Worm (Caenorhabditis elegans): ENCODE measurements around the gene F52D10.4.
A peak's percentile ranks its signal among the peaks of the same experiment; 100 is the strongest.

F52D10.4 gene

ce11 chrX:11650751-11651150 lies 33.5 kb downstream of the F52D10.4 start, which contains the start of gene cutl-11:
cutl-11 (minus strand) TSS chrX:11650851.
- TF ChIP-seq pha-4 (tag; optimal IDR thresholded peaks at IDR 0.05), result no peak
- no peak for TF ChIP-seq M03D4.4 (tag; optimal IDR thresholded peaks at IDR 0.05)
- no peak for TF ChIP-seq ces-1 (GFP tag; optimal IDR thresholded peaks at IDR 0.05)
- TF ChIP-seq drap-1 (GFP tag; optimal IDR thresholded peaks at IDR 0.05), result no peak
- no peak for TF ChIP-seq ztf-11 (tag; optimal IDR thresholded peaks at IDR 0.05)
- no peak for TF ChIP-seq ceh-43 (GFP tag; optimal IDR thresholded peaks at IDR 0.05)
- no peak for TF ChIP-seq snpc-4 (tag; optimal IDR thresholded peaks at IDR 0.05)

- TF ChIP-seq elt-1 (tag; optimal IDR thresholded peaks at IDR 0.05; ENCODE audit: borderline replicate concordance, insufficient read depth) (no peak), mab-5 (tag; optimal IDR thresholded peaks at IDR 0.05) (no peak), sptf-1 (tag; optimal IDR thresholded peaks at IDR 0.05) (peak; percentile 24), nhr-237 (tag; optimal IDR thresholded peaks at IDR 0.05) (no peak), lin-32 (GFP tag; optimal IDR thresholded peaks at IDR 0.05) (no peak), cnd-1 (tag; optimal IDR thresholded peaks at IDR 0.05) (no peak), ztf-11 (tag; optimal IDR thresholded peaks at IDR 0.05) (no peak), drap-1 (GFP tag; optimal IDR thresholded peaks at IDR 0.05) (no peak), unc-62 (GFP tag; optimal IDR thresholded peaks at IDR 0.05) (peak; percentile 8), M03D4.4 (tag; optimal IDR thresholded peaks at IDR 0.05) (no peak), nhr-12 (tag; optimal IDR thresholded peaks at IDR 0.05) (no peak), flh-1 (GFP tag; optimal IDR thresholded peaks at IDR 0.05) (no peak), nhr-2 (tag; optimal IDR thresholded peaks at IDR 0.05) (no peak), ham-2 (GFP tag; optimal IDR thresholded peaks at IDR 0.05) (no peak), unc-120 (tag; optimal IDR thresholded peaks at IDR 0.05; ENCODE audit: poor library complexity, severe bottlenecking) (peak; percentile 78), mep-1 (tag; optimal IDR thresholded peaks at IDR 0.05) (peak; percentile 64), ceh-39 (tag; optimal IDR thresholded peaks at IDR 0.05) (peak; percentile 60), snpc-4 (tag; optimal IDR thresholded peaks at IDR 0.05) (no peak), zip-8 (tag; optimal IDR thresholded peaks at IDR 0.05) (no peak), blmp-1 (tag; optimal IDR thresholded peaks at IDR 0.05) (no peak), ceh-83 (GFP tag; optimal IDR thresholded peaks at IDR 0.05) (peak; percentile 22), pha-4 (tag; optimal IDR thresholded peaks at IDR 0.05) (peak; percentile 63), nhr-76 (tag; optimal IDR thresholded peaks at IDR 0.05) (no peak), lin-13 (tag; optimal IDR thresholded peaks at IDR 0.05) (peak; percentile 47), nhr-28 (tag; optimal IDR thresholded peaks at IDR 0.05) (peak; percentile 56), tbx-8 (GFP tag; optimal IDR thresholded peaks at IDR 0.05) (no peak), sem-2 (GFP tag; optimal IDR thresholded peaks at IDR 0.05) (no peak), ces-1 (GFP tag; optimal IDR thresholded peaks at IDR 0.05) (peak; percentile 53), bed-3 (GFP tag; optimal IDR thresholded peaks at IDR 0.05) (no peak), mls-2 (tag; optimal IDR thresholded peaks at IDR 0.05) (no peak), hlh-1 (tag; optimal IDR thresholded peaks at IDR 0.05) (peak; percentile 28), lsy-2 (tag; optimal IDR thresholded peaks at IDR 0.05) (no peak), elt-3 (tag; optimal IDR thresholded peaks at IDR 0.05) (no peak), unc-39 (tag; optimal IDR thresholded peaks at IDR 0.05) (no peak), ceh-43 (GFP tag; optimal IDR thresholded peaks at IDR 0.05) (no peak)
Measured at ce11 chrX:11656519-11657006, 39.3 kb downstream of the F52D10.4 start, which contains the start of gene T04F8.2. T04F8.2 (minus strand) TSS chrX:11656569.

- TF ChIP-seq mep-1 (tag; optimal IDR thresholded peaks at IDR 0.05) (no peak), drap-1 (GFP tag; optimal IDR thresholded peaks at IDR 0.05) (no peak), lin-32 (GFP tag; optimal IDR thresholded peaks at IDR 0.05) (no peak), ham-2 (GFP tag; optimal IDR thresholded peaks at IDR 0.05) (no peak), elt-3 (tag; optimal IDR thresholded peaks at IDR 0.05) (no peak), unc-62 (GFP tag; optimal IDR thresholded peaks at IDR 0.05) (no peak), pha-4 (tag; optimal IDR thresholded peaks at IDR 0.05) (no peak), M03D4.4 (tag; optimal IDR thresholded peaks at IDR 0.05) (no peak), cnd-1 (tag; optimal IDR thresholded peaks at IDR 0.05) (no peak), bed-3 (GFP tag; optimal IDR thresholded peaks at IDR 0.05) (no peak), mls-2 (tag; optimal IDR thresholded peaks at IDR 0.05) (no peak), nhr-76 (tag; optimal IDR thresholded peaks at IDR 0.05) (no peak), snpc-4 (tag; optimal IDR thresholded peaks at IDR 0.05) (no peak), ceh-43 (GFP tag; optimal IDR thresholded peaks at IDR 0.05) (no peak), unc-39 (tag; optimal IDR thresholded peaks at IDR 0.05) (no peak)
Measured at ce11 chrX:11658331-11658730, 41.1 kb downstream of the F52D10.4 start, which contains the start of gene T04F8.3. T04F8.3 (plus strand) TSS chrX:11658631.
